Worm (Caenorhabditis elegans): ENCODE data around the gene T01G5.8.
A peak's percentile ranks its signal among the peaks of the same experiment; 100 is the strongest.

DNA sequence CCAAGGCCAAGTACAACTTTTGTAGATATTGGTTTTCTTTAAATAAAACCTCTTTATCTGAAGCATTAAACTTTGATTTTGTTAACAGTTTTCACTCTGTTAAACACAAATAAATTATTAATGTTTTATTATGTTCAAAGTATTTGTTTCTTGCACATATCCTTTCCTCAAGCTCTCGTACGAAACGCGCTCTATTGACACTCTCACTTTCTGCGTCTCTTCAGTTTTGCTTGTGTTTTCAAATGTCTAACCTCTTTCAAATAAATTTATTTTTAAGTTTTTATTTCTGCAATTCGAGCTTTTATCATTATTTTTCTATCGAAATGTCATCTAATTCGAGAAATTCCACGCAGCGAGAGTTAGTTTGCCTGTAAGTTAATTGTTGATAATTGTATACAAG, 27.7 kb downstream of the T01G5.8 start, which contains the start of gene K08F9.4:
- peak; percentile 47 for TF ChIP-seq fos-1 (tag; optimal IDR thresholded peaks at IDR 0.05)
- no peak for TF ChIP-seq ceh-82 (tag; optimal IDR thresholded peaks at IDR 0.05)

Data from whole organism, L2 larva.